Fruit fly (Drosophila melanogaster): ENCODE results near the gene CG15601.

Gene CG15601

dm6 chrX:15703720-15704206, 6.7 kb upstream of the CG15601 start, which contains the start of the genes Pis and Hap40 (continued):
- peak; percentile 69 for TF ChIP-seq chn (GFP tag; optimal IDR thresholded peaks at IDR 0.05)
- no peak for TF ChIP-seq CG43689 (GFP tag; IDR thresholded peaks at IDR 0.05)
- peak; percentile 76 for TF ChIP-seq CG32532 (GFP tag; IDR thresholded peaks at IDR 0.05)
- TF ChIP-seq tna (GFP tag; IDR thresholded peaks at IDR 0.05; ENCODE audit: partially characterized antibody): no peak
- TF ChIP-seq gce (GFP tag; IDR thresholded peaks at IDR 0.05): no peak
- no peak for TF ChIP-seq en (GFP tag; optimal IDR thresholded peaks at IDR 0.05)
- TF ChIP-seq CG6654 (GFP tag; optimal IDR thresholded peaks at IDR 0.05): no peak
- TF ChIP-seq CG1792 (GFP tag; optimal IDR thresholded peaks at IDR 0.05): no peak
- no peak for TF ChIP-seq cg (GFP tag; optimal IDR thresholded peaks at IDR 0.05)
- no peak for TF ChIP-seq grn (GFP tag; optimal IDR thresholded peaks at IDR 0.05)
- TF ChIP-seq CG30020 (tag; optimal IDR thresholded peaks at IDR 0.05): peak; percentile 93
- peak; percentile 88 for TF ChIP-seq CG17361 (GFP tag; IDR thresholded peaks at IDR 0.05)
- TF ChIP-seq CG15696 (tag; optimal IDR thresholded peaks at IDR 0.05): peak; percentile 77
- peak; percentile 51; the same call in 1 of the 2 replicates for TF ChIP-seq seq (GFP tag; IDR thresholded peaks at IDR 0.05)
- peak; percentile 58 for TF ChIP-seq sd (tag; optimal IDR thresholded peaks at IDR 0.05)
- no peak for TF ChIP-seq TFAM (GFP tag; optimal IDR thresholded peaks at IDR 0.05)
- TF ChIP-seq unc-4 (GFP tag; IDR thresholded peaks at IDR 0.05; ENCODE audit: partially characterized antibody): no peak
- no peak for TF ChIP-seq ara (GFP tag; IDR thresholded peaks at IDR 0.05)
- TF ChIP-seq ken (GFP tag; IDR thresholded peaks at IDR 0.05): peak; percentile 67; the same call in 2 of the 3 replicates
- peak; percentile 46; the same call in 1 of the 2 replicates for TF ChIP-seq CG11085 (GFP tag; IDR thresholded peaks at IDR 0.05)
- TF ChIP-seq Nf-YC (tag; optimal IDR thresholded peaks at IDR 0.05): peak; percentile 64
- TF ChIP-seq pita (GFP tag; optimal IDR thresholded peaks at IDR 0.05): no peak
- no peak for TF ChIP-seq ash1 (GFP tag; optimal IDR thresholded peaks at IDR 0.05)
- TF ChIP-seq croc (GFP tag; conservative IDR thresholded peaks at IDR 0.05): peak; percentile 70; the same call in 2 of the 3 replicates
- TF ChIP-seq lmd (GFP tag; IDR thresholded peaks at IDR 0.05): peak; percentile 86
- TF ChIP-seq pb (GFP tag; optimal IDR thresholded peaks at IDR 0.05): no peak
- no peak for TF ChIP-seq Bteb2 (GFP tag; optimal IDR thresholded peaks at IDR 0.05)
- TF ChIP-seq Asciz (GFP tag; optimal IDR thresholded peaks at IDR 0.05): no peak
- TF ChIP-seq CG11560 (tag; IDR thresholded peaks at IDR 0.05): peak; percentile 65; the same call in 2 of the 3 replicates
- TF ChIP-seq B-H1 (GFP tag; IDR thresholded peaks at IDR 0.05): peak; percentile 44; the same call in 1 of the 3 replicates
- TF ChIP-seq nerfin-1 (tag; optimal IDR thresholded peaks at IDR 0.05): peak; percentile 54
- TF ChIP-seq Dad (GFP tag; optimal IDR thresholded peaks at IDR 0.05): no peak
- peak; percentile 68 for TF ChIP-seq mam (GFP tag; optimal IDR thresholded peaks at IDR 0.05)
- TF ChIP-seq MESR4 (GFP tag; optimal IDR thresholded peaks at IDR 0.05): no peak
- TF ChIP-seq Hmr (GFP tag; optimal IDR thresholded peaks at IDR 0.05): no peak
- TF ChIP-seq CG15601 (tag; optimal IDR thresholded peaks at IDR 0.05): peak; percentile 90
- TF ChIP-seq NC2β (GFP tag; optimal IDR thresholded peaks at IDR 0.05): peak; percentile 10
- TF ChIP-seq H2.0 (GFP tag; IDR thresholded peaks at IDR 0.05): peak; percentile 26; the same call in 1 of the 2 replicates
- no peak for TF ChIP-seq CkIIα-i1 (GFP tag; IDR thresholded peaks at IDR 0.05)
- TF ChIP-seq CG14667 (GFP tag; IDR thresholded peaks at IDR 0.05): peak; percentile 63
- TF ChIP-seq Awh (GFP tag; IDR thresholded peaks at IDR 0.05): no peak
- TF ChIP-seq Mad (GFP tag; optimal IDR thresholded peaks at IDR 0.05): peak; percentile 61
- TF ChIP-seq CG17568 (GFP tag; optimal IDR thresholded peaks at IDR 0.05): no peak
- TF ChIP-seq Kr (GFP tag; optimal IDR thresholded peaks at IDR 0.05): no peak
- TF ChIP-seq Pdp1 (GFP tag; optimal IDR thresholded peaks at IDR 0.05): peak; percentile 42 to 74
- TF ChIP-seq CG12071 (GFP tag; optimal IDR thresholded peaks at IDR 0.05): no peak
- peak; percentile 84 for TF ChIP-seq gem (tag; optimal IDR thresholded peaks at IDR 0.05)
- TF ChIP-seq odd (GFP tag; optimal IDR thresholded peaks at IDR 0.05): no peak
- TF ChIP-seq nom (GFP tag; optimal IDR thresholded peaks at IDR 0.05): no peak
- TF ChIP-seq lab (GFP tag; optimal IDR thresholded peaks at IDR 0.05): no peak
- no peak for TF ChIP-seq abd-A (tag; optimal IDR thresholded peaks at IDR 0.05)

All from whole organism, embryonic.